Fruit fly (Drosophila melanogaster): ENCODE measurements around the gene CG2680.
A peak's percentile ranks its signal among the peaks of the same experiment; 100 is the strongest.

Gene CG2680

DNA sequence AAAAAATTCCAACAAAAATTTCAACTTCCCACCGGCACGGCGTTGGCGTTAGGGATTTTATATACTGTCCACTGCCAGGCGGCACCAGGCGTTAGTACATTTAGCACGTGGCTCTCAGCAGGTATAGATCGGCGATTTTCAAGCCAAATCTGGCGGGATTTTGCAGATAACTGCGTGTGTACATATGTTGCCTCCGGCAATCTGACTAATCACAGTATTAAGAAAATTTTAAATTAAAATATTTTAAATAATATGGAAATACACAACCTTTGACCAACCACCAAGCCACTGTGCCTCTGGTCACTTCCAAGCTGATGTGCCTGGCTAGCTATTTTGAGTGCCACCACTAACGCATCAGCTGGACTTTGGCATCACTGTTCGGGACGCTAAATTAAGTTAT lies 24.9 kb upstream of the CG2680 start, which contains the start of the genes ttm50 and CG2712:
Gene ttm50, minus strand, starts transcription at position 64 of the 400 bp plus-strand sequence.
Gene CG2712, plus strand, starts transcription at position 343 of the 400 bp plus-strand sequence.
- TF ChIP-seq zfh1 (GFP tag; IDR thresholded peaks at IDR 0.05) (no peak), CG8388 (GFP tag; optimal IDR thresholded peaks at IDR 0.05) (no peak), CG12299 (tag; optimal IDR thresholded peaks at IDR 0.05) (peak; percentile 7), NC2α (GFP tag; optimal IDR thresholded peaks at IDR 0.05) (no peak), B-H1 (GFP tag; IDR thresholded peaks at IDR 0.05) (no peak), CG6254 (GFP tag; optimal IDR thresholded peaks at IDR 0.05) (no peak), mirr (GFP tag; optimal IDR thresholded peaks at IDR 0.05) (peak; percentile 12), E2f2 (GFP tag; IDR thresholded peaks at IDR 0.05) (no peak), lab (GFP tag; optimal IDR thresholded peaks at IDR 0.05) (no peak), stwl (tag; optimal IDR thresholded peaks at IDR 0.05) (peak; percentile 14), tap (tag; optimal IDR thresholded peaks at IDR 0.05) (no peak), CG18476 (GFP tag; optimal IDR thresholded peaks at IDR 0.05) (peak; percentile 35), trh (GFP tag; optimal IDR thresholded peaks at IDR 0.05) (peak; percentile 21), sd (tag; optimal IDR thresholded peaks at IDR 0.05) (no peak), Bteb2 (GFP tag; optimal IDR thresholded peaks at IDR 0.05) (no peak), CG7839 (tag; optimal IDR thresholded peaks at IDR 0.05) (no peak), CG4820 (GFP tag; optimal IDR thresholded peaks at IDR 0.05) (peak; percentile 5), CG4328 (GFP tag; optimal IDR thresholded peaks at IDR 0.05) (peak; percentile 31), HLH3B (GFP tag; IDR thresholded peaks at IDR 0.05) (peak; percentile 15; the same call in 1 of the 2 replicates), CG15514 (GFP tag; optimal IDR thresholded peaks at IDR 0.05) (peak; percentile 82), Sry-β (GFP tag; optimal IDR thresholded peaks at IDR 0.05) (peak; percentile 98), insv (GFP tag; optimal IDR thresholded peaks at IDR 0.05) (peak in 1 of 2 experiments; percentile 23), hth (optimal IDR thresholded peaks at IDR 0.05) (no peak), Mad (GFP tag; optimal IDR thresholded peaks at IDR 0.05) (no peak), CG33213 (GFP tag; optimal IDR thresholded peaks at IDR 0.05) (no peak), CG10267 (tag; optimal IDR thresholded peaks at IDR 0.05) (peak; percentile 59), Sin3A (optimal IDR thresholded peaks at IDR 0.05) (peak; percentile 61), ERR (GFP tag; optimal IDR thresholded peaks at IDR 0.05) (no peak), Mes4 (GFP tag; optimal IDR thresholded peaks at IDR 0.05) (no peak), NFAT (GFP tag; IDR thresholded peaks at IDR 0.05) (peak; percentile 27; the same call in 1 of the 2 replicates), CG13775 (GFP tag; optimal IDR thresholded peaks at IDR 0.05) (peak; percentile 73), CG6683 (GFP tag; optimal IDR thresholded peaks at IDR 0.05) (peak; percentile 15), nerfin-1 (tag; optimal IDR thresholded peaks at IDR 0.05) (peak; percentile 36), Tbp (GFP tag; optimal IDR thresholded peaks at IDR 0.05) (peak; percentile 66), CG18764 (GFP tag; optimal IDR thresholded peaks at IDR 0.05) (no peak), Abd-B (GFP tag; optimal IDR thresholded peaks at IDR 0.05) (peak; percentile 68), gro (GFP tag; optimal IDR thresholded peaks at IDR 0.05) (no peak), CG8290 (GFP tag; optimal IDR thresholded peaks at IDR 0.05) (no peak), CG8290 (tag; optimal IDR thresholded peaks at IDR 0.05) (peak in 1 of 2 experiments; percentile 32), CG13894 (tag; optimal IDR thresholded peaks at IDR 0.05) (no peak), NC2β (GFP tag; optimal IDR thresholded peaks at IDR 0.05) (no peak), CG11093 (GFP tag; IDR thresholded peaks at IDR 0.05) (peak; percentile 62; the same call in 1 of the 3 replicates), ase (GFP tag; IDR thresholded peaks at IDR 0.05) (0 out of 3 replicates have a peak, but pooled peaks have one; percentile 32), fd96Cb (tag; optimal IDR thresholded peaks at IDR 0.05) (peak; percentile 33), Lim3 (GFP tag; IDR thresholded peaks at IDR 0.05) (no peak), CG12391 (tag; optimal IDR thresholded peaks at IDR 0.05) (peak; percentile 71), gfzf (GFP tag; optimal IDR thresholded peaks at IDR 0.05) (peak; percentile 74), CG11247 (GFP tag; IDR thresholded peaks at IDR 0.05) (peak; percentile 23; the same call in 1 of the 2 replicates), CG31224 (GFP tag; IDR thresholded peaks at IDR 0.05) (0 out of 2 replicates have a peak, but pooled peaks have one; percentile 40), jumu (GFP tag; optimal IDR thresholded peaks at IDR 0.05) (no peak), HmgZ (tag; optimal IDR thresholded peaks at IDR 0.05) (peak; percentile 68), CG7271 (tag; optimal IDR thresholded peaks at IDR 0.05) (no peak)

Data from whole organism, embryonic.